Worm (Caenorhabditis elegans): Measurements from ENCODE around the gene D2062.1.
"Not testable (repeated sequence)": the region's sequence is repeated elsewhere in the genome, so short reads cannot be mapped to it uniquely, and the experiment has no call there.

DNA sequence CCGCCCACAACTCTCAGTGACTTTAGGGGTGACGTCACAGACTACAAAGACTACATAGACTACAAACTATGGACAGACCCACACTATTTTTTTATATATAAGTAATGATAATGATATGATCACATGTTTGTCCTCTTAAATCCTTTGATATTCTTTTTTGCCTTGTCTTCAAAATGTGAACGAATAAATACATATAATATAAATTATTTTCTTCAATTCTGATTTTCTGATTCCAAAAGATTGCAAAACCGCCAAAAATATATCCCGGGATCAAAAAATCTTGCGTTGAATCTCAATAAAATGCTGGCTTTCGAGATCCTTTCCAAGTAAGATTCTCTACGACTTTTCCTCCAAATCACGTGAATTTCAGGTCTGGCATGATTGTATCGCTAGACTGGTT, 31.1 kb upstream of the D2062.1 start, which contains the start of gene F33H12.1:
- TF ChIP-seq lir-3 (tag; optimal IDR thresholded peaks at IDR 0.05; ENCODE audit: poor library complexity); sptf-1 (tag; optimal IDR thresholded peaks at IDR 0.05); nhr-237 (tag; optimal IDR thresholded peaks at IDR 0.05); vab-15 (tag; optimal IDR thresholded peaks at IDR 0.05); ets-5 (GFP tag; IDR thresholded peaks at IDR 0.05); zag-1 (tag; optimal IDR thresholded peaks at IDR 0.05); ama-1 (optimal IDR thresholded peaks at IDR 0.05); pqm-1 (tag; optimal IDR thresholded peaks at IDR 0.05); lin-15B (tag; optimal IDR thresholded peaks at IDR 0.05): not testable (repeated sequence)
